Fruit fly (Drosophila melanogaster) whole organism, embryonic: ENCODE results near the gene SCCRO4.

Experiments used
- Ada2b ChIP-seq: fragments of 200-800 bp; sonication (Bioruptor generic); IDR thresholded peaks from 2 replicates; pipeline ENCODE4 v1.3.6; 2022; ENCODE audit warnings: missing biosample characterization, missing genetic modification characterization
- Asciz ChIP-seq: fragments of 200-800 bp; sonication (Bioruptor generic); optimal IDR thresholded peaks from 2 replicates; lab custom pipeline; 2017; ENCODE audit warnings: missing biosample characterization, mild to moderate bottlenecking, missing genetic modification characterization, missing genetic modification reagents
- CG10147 ChIP-seq: fragments of 200-800 bp; sonication (Bioruptor generic); optimal IDR thresholded peaks from 2 replicates; lab custom pipeline; 2019; ENCODE audit warnings: missing biosample characterization, mild to moderate bottlenecking, missing genetic modification characterization, moderate library complexity
- CG1024 ChIP-seq: fragments of 200-800 bp; sonication (Bioruptor generic); IDR thresholded peaks from 2 replicates; pipeline ENCODE4 v1.3.6; 2022; ENCODE audit warnings: missing biosample characterization, missing genetic modification characterization
- CG12155 ChIP-seq: fragments of 200-800 bp; sonication (Bioruptor generic); optimal IDR thresholded peaks from 3 replicates; lab custom pipeline; 2016; ENCODE audit warnings: missing biosample characterization, missing genetic modification characterization
- CG12219 ChIP-seq: fragments of 200-800 bp; sonication (Bioruptor generic); optimal IDR thresholded peaks from 3 replicates; lab custom pipeline; 2018; ENCODE audit warnings: missing biosample characterization, mild to moderate bottlenecking, missing genetic modification characterization
- CG18262 ChIP-seq: fragments of 200-800 bp; optimal IDR thresholded peaks from 3 replicates; lab custom pipeline; 2019; ENCODE audit warnings: missing biosample characterization, mild to moderate bottlenecking, missing genetic modification characterization, moderate library complexity
- CG2678 ChIP-seq: fragments of 200-800 bp; sonication (Bioruptor generic); optimal IDR thresholded peaks from 3 replicates; lab custom pipeline; 2019; ENCODE audit warnings: missing biosample characterization, mild to moderate bottlenecking, missing genetic modification characterization, moderate library complexity
- CG2875 ChIP-seq: fragments of 200-800 bp; sonication (Bioruptor generic); optimal IDR thresholded peaks from 2 replicates; lab custom pipeline; 2017; ENCODE audit warnings: missing biosample characterization, mild to moderate bottlenecking, missing genetic modification characterization, missing genetic modification reagents
- CG32532 ChIP-seq: fragments of 200-800 bp; sonication (Bioruptor generic); IDR thresholded peaks from 2 replicates; pipeline ENCODE4 v1.3.6; 2022; ENCODE audit warnings: missing biosample characterization, missing genetic modification characterization
- CG3281 ChIP-seq: fragments of 200-800 bp; sonication (Bioruptor generic); optimal IDR thresholded peaks from 3 replicates; lab custom pipeline; 2017; ENCODE audit warnings: missing biosample characterization, mild to moderate bottlenecking, missing genetic modification characterization
- CG33213 ChIP-seq: fragments of 200-800 bp; sonication (Bioruptor generic); optimal IDR thresholded peaks from 3 replicates; lab custom pipeline; 2016; ENCODE audit warnings: missing biosample characterization, missing genetic modification characterization
- CG4360 ChIP-seq: fragments of 200-800 bp; sonication (Bioruptor generic); IDR thresholded peaks from 2 replicates; pipeline ENCODE4 v1.3.6; 2022; ENCODE audit warnings: missing biosample characterization, missing genetic modification characterization
- CG8388 ChIP-seq: fragments of 200-800 bp; sonication (Bioruptor generic); optimal IDR thresholded peaks from 2 replicates; lab custom pipeline; 2019; ENCODE audit warnings: missing biosample characterization, mild to moderate bottlenecking, missing genetic modification characterization, moderate library complexity
- CG9437 ChIP-seq: fragments of 200-800 bp; sonication (Bioruptor generic); optimal IDR thresholded peaks from 2 replicates; lab custom pipeline; 2018; ENCODE audit warnings: missing biosample characterization, mild to moderate bottlenecking, missing genetic modification characterization
- CG9727 ChIP-seq: fragments of 200-800 bp; sonication (Bioruptor generic); optimal IDR thresholded peaks from 3 replicates; lab custom pipeline; 2017; ENCODE audit warnings: missing biosample characterization, mild to moderate bottlenecking, missing genetic modification characterization
- Dad ChIP-seq: fragments of 200-800 bp; sonication (Bioruptor generic); optimal IDR thresholded peaks from 3 replicates; lab custom pipeline; 2016; ENCODE audit warnings: missing biosample characterization, missing genetic modification characterization
- Dfd ChIP-seq, 2 experiments: fragments of >200 bp; optimal IDR thresholded peaks; 2 replicates each; lab custom pipeline; 2017; ENCODE audit warnings: missing biosample characterization in 2 of 2, missing genetic modification characterization in 2 of 2
- Hr3 ChIP-seq: fragments of 200-800 bp; sonication (Bioruptor generic); optimal IDR thresholded peaks from 3 replicates; lab custom pipeline; 2016; ENCODE audit warnings: missing biosample characterization, missing genetic modification characterization
- MESR4 ChIP-seq: fragments of 200-800 bp; sonication (Bioruptor generic); optimal IDR thresholded peaks from 2 replicates; lab custom pipeline; 2018; ENCODE audit warnings: missing biosample characterization, mild to moderate bottlenecking, missing genetic modification characterization, moderate library complexity
- MTF-1 ChIP-seq: fragments of 200-800 bp; sonication (Bioruptor generic); optimal IDR thresholded peaks from 2 replicates; lab custom pipeline; 2018; ENCODE audit warnings: missing biosample characterization, mild to moderate bottlenecking, missing genetic modification characterization, borderline replicate concordance
- Nf-YC ChIP-seq: fragments of 200-800 bp; optimal IDR thresholded peaks from 3 replicates; lab custom pipeline; 2019; ENCODE audit warnings: missing biosample characterization, mild to moderate bottlenecking, missing genetic modification characterization, moderate library complexity
- Optix ChIP-seq: fragments of 200-800 bp; sonication (Bioruptor generic); IDR thresholded peaks from 3 replicates; pipeline ENCODE4 v1.3.6; 2022; ENCODE audit warnings: missing biosample characterization, missing genetic modification characterization
- Stat92E ChIP-seq, 3 experiments: fragments of >200 bp in 2 of 3; fragments of 200-800 bp in 1 of 3; sonication (Bioruptor generic) in 1 of 3; optimal IDR thresholded peaks; 2 replicates each; lab custom pipeline; 2017 to 2019; ENCODE audit warnings: missing biosample characterization in 3 of 3, missing genetic modification characterization in 3 of 3, mild to moderate bottlenecking in 1 of 3, moderate library complexity in 1 of 3
- Tbp ChIP-seq: fragments of >200 bp; optimal IDR thresholded peaks from 2 replicates; lab custom pipeline; 2018; ENCODE audit warnings: missing biosample characterization, missing genetic modification characterization
- Usf ChIP-seq: fragments of 200-800 bp; sonication (Bioruptor generic); optimal IDR thresholded peaks from 2 replicates; lab custom pipeline; 2017; ENCODE audit warnings: missing genotype, missing biosample characterization, missing genetic modification characterization
- abd-A ChIP-seq: fragments of 200-800 bp; sonication (Bioruptor generic); optimal IDR thresholded peaks from 3 replicates; lab custom pipeline; 2019; ENCODE audit warnings: missing biosample characterization, mild to moderate bottlenecking, missing genetic modification characterization, moderate library complexity
- al ChIP-seq: fragments of 200-800 bp; sonication (Bioruptor generic); IDR thresholded peaks from 2 replicates; pipeline ENCODE4 v1.3.6; 2022; ENCODE audit warnings: missing biosample characterization, missing genetic modification characterization
- ap ChIP-seq: fragments of 200-800 bp; sonication (Bioruptor generic); IDR thresholded peaks from 2 replicates; pipeline ENCODE4 v1.3.6; 2022; ENCODE audit warnings: missing biosample characterization, missing genetic modification characterization
- bab2 ChIP-seq: fragments of 200-800 bp; sonication (Bioruptor generic); optimal IDR thresholded peaks from 2 replicates; lab custom pipeline; 2016; ENCODE audit warnings: missing biosample characterization, missing genetic modification characterization
- dan ChIP-seq: fragments of 200-800 bp; sonication (Bioruptor generic); IDR thresholded peaks from 2 replicates; pipeline ENCODE4 v1.3.6; 2022; ENCODE audit warnings: missing biosample characterization, missing genetic modification characterization
- ftz-f1 ChIP-seq: fragments of 200-800 bp; sonication (Bioruptor generic); optimal IDR thresholded peaks from 2 replicates; lab custom pipeline; 2016; ENCODE audit warnings: missing biosample characterization, missing genetic modification characterization
- her ChIP-seq: fragments of 200-800 bp; sonication (Bioruptor generic); optimal IDR thresholded peaks from 2 replicates; lab custom pipeline; 2016; ENCODE audit warnings: missing biosample characterization, missing genetic modification characterization
- hth ChIP-seq: fragments of >200 bp; optimal IDR thresholded peaks from 2 replicates; lab custom pipeline; 2017; ENCODE audit warnings: inconsistent platforms
- inv ChIP-seq: fragments of 200-800 bp; sonication (Bioruptor generic); IDR thresholded peaks from 2 replicates; pipeline ENCODE4 v1.3.6; 2022; ENCODE audit warnings: missing biosample characterization, missing genetic modification characterization; ENCODE audit not compliant: partially characterized antibody
- jigr1 ChIP-seq: fragments of 200-800 bp; sonication (Bioruptor generic); IDR thresholded peaks from 3 replicates; pipeline ENCODE4 v1.3.6; 2022; ENCODE audit warnings: missing biosample characterization, missing genetic modification characterization
- jumu ChIP-seq: fragments of 200-800 bp; sonication (Bioruptor generic); optimal IDR thresholded peaks from 3 replicates; lab custom pipeline; 2016; ENCODE audit warnings: missing biosample characterization, missing genetic modification characterization
- ken ChIP-seq: fragments of 200-800 bp; sonication (Bioruptor generic); IDR thresholded peaks from 3 replicates; pipeline ENCODE4 v1.3.6; 2022; ENCODE audit warnings: missing biosample characterization, missing genetic modification characterization
- kni ChIP-seq: fragments of 200-800 bp; sonication (Bioruptor generic); optimal IDR thresholded peaks from 3 replicates; lab custom pipeline; 2017; ENCODE audit warnings: mild to moderate bottlenecking, missing biosample characterization, missing genetic modification reagents, missing genetic modification characterization
- lola ChIP-seq, 3 experiments: fragments of >200 bp in 2 of 3; fragments of 200-800 bp in 1 of 3; sonication (Bioruptor generic) in 1 of 3; optimal IDR thresholded peaks; 2 replicates each; lab custom pipeline; 2017 to 2019; ENCODE audit warnings: missing biosample characterization in 3 of 3, missing genetic modification characterization in 3 of 3, mild to moderate bottlenecking in 1 of 3, moderate library complexity in 1 of 3
- nom ChIP-seq: fragments of 200-800 bp; sonication (Bioruptor generic); optimal IDR thresholded peaks from 2 replicates; lab custom pipeline; 2017; ENCODE audit warnings: missing biosample characterization, missing genetic modification characterization, mild to moderate bottlenecking, moderate library complexity, missing genetic modification reagents
- onecut ChIP-seq: fragments of 200-800 bp; sonication (Bioruptor generic); IDR thresholded peaks from 2 replicates; pipeline ENCODE4 v1.3.6; 2022; ENCODE audit warnings: missing biosample characterization, missing genetic modification characterization
- org-1 ChIP-seq: fragments of 200-800 bp; sonication (Bioruptor generic); optimal IDR thresholded peaks from 2 replicates; lab custom pipeline; 2017; ENCODE audit warnings: missing biosample characterization, missing genetic modification characterization
- schlank ChIP-seq: fragments of 200-800 bp; sonication (Bioruptor generic); optimal IDR thresholded peaks from 2 replicates; lab custom pipeline; 2018; ENCODE audit warnings: missing biosample characterization, mild to moderate bottlenecking, missing genetic modification characterization
- sens ChIP-seq: fragments of 200-800 bp; sonication (Bioruptor generic); peaks from one replicate; lab custom pipeline; 2016; ENCODE audit warnings: missing biosample characterization, missing genetic modification characterization
- shn ChIP-seq: fragments of 200-800 bp; sonication (Bioruptor generic); optimal IDR thresholded peaks from 3 replicates; lab custom pipeline; 2016; ENCODE audit warnings: missing biosample characterization, missing genetic modification characterization
- toy ChIP-seq: fragments of 200-800 bp; sonication (Bioruptor generic); IDR thresholded peaks from 2 replicates; pipeline ENCODE4 v1.3.6; 2022; ENCODE audit warnings: missing biosample characterization, missing genetic modification characterization
- zen2 ChIP-seq: fragments of 200-800 bp; sonication (Bioruptor generic); IDR thresholded peaks from 3 replicates; pipeline ENCODE4 v1.3.6; 2022; ENCODE audit warnings: missing biosample characterization, missing genetic modification characterization; ENCODE audit not compliant: partially characterized antibody
- zfh1 ChIP-seq: fragments of 200-800 bp; sonication (Bioruptor generic); IDR thresholded peaks from 3 replicates; pipeline ENCODE4 v1.3.6; 2022; ENCODE audit warnings: missing biosample characterization, missing genetic modification characterization

Gene SCCRO4

dm6 chr3L:20309758-20310733 lies 10.8 kb downstream of the SCCRO4 start (continued):
- TF ChIP-seq al (GFP tag; lab: Robert Waterston, UW): no peak
- peak; percentile 43 for TF ChIP-seq Hr3
- TF ChIP-seq CG33213 (GFP tag; lab: Kevin White, UChicago): peak; percentile 68
- no peak for TF ChIP-seq Usf (GFP tag; lab: Kevin White, UChicago)
- no peak for TF ChIP-seq ap (GFP tag; lab: Robert Waterston, UW)
- no peak for TF ChIP-seq hth (lab: Kevin White, UChicago)
- TF ChIP-seq lola (GFP tag; optimal IDR thresholded peaks at IDR 0.05; lab: Kevin White, UChicago): no peak
- peak; percentile 72 for TF ChIP-seq her (GFP tag; lab: Kevin White, UChicago)
- TF ChIP-seq Tbp: no peak
- no peak for TF ChIP-seq Stat92E (GFP tag; optimal IDR thresholded peaks at IDR 0.05; lab: Kevin White, UChicago)
- TF ChIP-seq jumu (GFP tag; lab: Kevin White, UChicago): peak; percentile 81
- peak; percentile 31 for TF ChIP-seq MESR4 (GFP tag; lab: Kevin White, UChicago)
- TF ChIP-seq ftz-f1 (GFP tag; lab: Kevin White, UChicago): no peak
- TF ChIP-seq toy (GFP tag; lab: Robert Waterston, UW): no peak
- TF ChIP-seq CG12219 (GFP tag; lab: Kevin White, UChicago): no peak
- peak; percentile 60 for TF ChIP-seq onecut (GFP tag; lab: Robert Waterston, UW)
- TF ChIP-seq CG1024 (GFP tag; lab: Robert Waterston, UW): no peak
- TF ChIP-seq zen2 (GFP tag; lab: Robert Waterston, UW): no peak; the same call in 2 of the 3 replicates
- peak; percentile 66; the same call in 2 of the 3 replicates for TF ChIP-seq ken
- no peak for TF ChIP-seq CG8388 (GFP tag; lab: Kevin White, UChicago)
- no peak for TF ChIP-seq Dfd (GFP tag; optimal IDR thresholded peaks at IDR 0.05; lab: Kevin White, UChicago)
- TF ChIP-seq Nf-YC (tag; lab: Kevin White, UChicago): peak; percentile 15
- TF ChIP-seq CG12155 (GFP tag; lab: Kevin White, UChicago): peak; percentile 39
- TF ChIP-seq schlank: no peak
- no peak for TF ChIP-seq CG10147
- peak; percentile 26 for TF ChIP-seq bab2 (GFP tag; lab: Kevin White, UChicago)
- TF ChIP-seq Optix: no peak
- TF ChIP-seq Ada2b (GFP tag; lab: Robert Waterston, UW): 0 out of 2 replicates have a peak, but pooled peaks have one; percentile 13
- TF ChIP-seq inv: peak; percentile 77
- peak; percentile 34 for TF ChIP-seq CG9727 (GFP tag; lab: Kevin White, UChicago)
- no peak for TF ChIP-seq Asciz (GFP tag; lab: Kevin White, UChicago)
- TF ChIP-seq Dad (GFP tag; lab: Kevin White, UChicago): peak; percentile 70
- peak; percentile 62; the same call in 1 of the 2 replicates for TF ChIP-seq CG32532 (GFP tag; lab: Robert Waterston, UW)
- TF ChIP-seq dan (GFP tag; lab: Robert Waterston, UW): no peak
- TF ChIP-seq shn (GFP tag; lab: Kevin White, UChicago): peak; percentile 43
- peak; percentile 73; the same call in 2 of the 3 replicates for TF ChIP-seq zfh1
- peak; percentile 94 for TF ChIP-seq CG4360 (GFP tag; lab: Robert Waterston, UW)
- TF ChIP-seq sens (GFP tag; lab: Kevin White, UChicago): peak; percentile 89
- no peak for TF ChIP-seq CG3281 (GFP tag; lab: Kevin White, UChicago)
- TF ChIP-seq kni (GFP tag; lab: Kevin White, UChicago): peak; percentile 22
- TF ChIP-seq CG2678 (tag; lab: Kevin White, UChicago): no peak
- no peak for TF ChIP-seq jigr1 (GFP tag; lab: Robert Waterston, UW)
- TF ChIP-seq org-1: no peak
- TF ChIP-seq abd-A (tag; lab: Kevin White, UChicago): no peak
- TF ChIP-seq CG2875 (GFP tag; lab: Kevin White, UChicago): no peak
- TF ChIP-seq CG9437 (GFP tag; lab: Kevin White, UChicago): no peak
- no peak for TF ChIP-seq MTF-1
- no peak for TF ChIP-seq CG18262 (tag; lab: Kevin White, UChicago)
- no peak for TF ChIP-seq nom (GFP tag; lab: Kevin White, UChicago)
